Fruit fly (Drosophila melanogaster): ENCODE measurements around the gene Setd3.

The Setd3 gene

dm6 chrX:7001135-7001769, 32.7 kb upstream of the Setd3 start (continued):
- TF ChIP-seq prd (optimal IDR thresholded peaks at IDR 0.05), result no peak
- TF ChIP-seq prd (GFP tag; IDR thresholded peaks at IDR 0.05), result peak; percentile 56
- no peak for TF ChIP-seq Ssrp (tag; optimal IDR thresholded peaks at IDR 0.05)
- TF ChIP-seq dpn (GFP tag; optimal IDR thresholded peaks at IDR 0.05), result peak in 1 of 2 experiments; percentile 24
- TF ChIP-seq CG3847 (GFP tag; IDR thresholded peaks at IDR 0.05), result peak; percentile 44; the same call in 1 of the 2 replicates
- TF ChIP-seq CG11456 (GFP tag; IDR thresholded peaks at IDR 0.05), result peak; percentile 63; the same call in 2 of the 3 replicates
- TF ChIP-seq CoRest (tag; optimal IDR thresholded peaks at IDR 0.05), result peak; percentile 55
- peak; percentile 14 for TF ChIP-seq CG13296 (GFP tag; optimal IDR thresholded peaks at IDR 0.05)
- TF ChIP-seq Usf (GFP tag; optimal IDR thresholded peaks at IDR 0.05), result no peak
- peak; percentile 60 for TF ChIP-seq CG15269 (tag; optimal IDR thresholded peaks at IDR 0.05)
- no peak for TF ChIP-seq sqz (GFP tag; optimal IDR thresholded peaks at IDR 0.05)
- no peak for TF ChIP-seq Dp (GFP tag; optimal IDR thresholded peaks at IDR 0.05)
- peak; percentile 34 for TF ChIP-seq CG1529 (GFP tag; optimal IDR thresholded peaks at IDR 0.05)
- peak; percentile 39 for TF ChIP-seq Spps (tag; optimal IDR thresholded peaks at IDR 0.05)
- peak; percentile 64; the same call in 1 of the 4 replicates for TF ChIP-seq chinmo (GFP tag; IDR thresholded peaks at IDR 0.05; ENCODE audit: partially characterized antibody)
- no peak for TF ChIP-seq Dfd (GFP tag; optimal IDR thresholded peaks at IDR 0.05)
- TF ChIP-seq abd-A (tag; optimal IDR thresholded peaks at IDR 0.05), result no peak
- peak; percentile 70 for TF ChIP-seq row (GFP tag; IDR thresholded peaks at IDR 0.05)
- 0 out of 2 replicates have a peak, but pooled peaks have one; percentile 20 for TF ChIP-seq CG10959 (GFP tag; IDR thresholded peaks at IDR 0.05)
- peak; percentile 61 for TF ChIP-seq HLH3B (GFP tag; IDR thresholded peaks at IDR 0.05)
- TF ChIP-seq Xrp1 (GFP tag; IDR thresholded peaks at IDR 0.05), result peak; percentile 51
- peak; percentile 40 for TF ChIP-seq cwo (GFP tag; optimal IDR thresholded peaks at IDR 0.05)
- no peak for TF ChIP-seq CG8290 (GFP tag; optimal IDR thresholded peaks at IDR 0.05)
- peak; percentile 1 to 9 for TF ChIP-seq CG8290 (tag; optimal IDR thresholded peaks at IDR 0.05)
- TF ChIP-seq CG13894 (tag; optimal IDR thresholded peaks at IDR 0.05), result peak; percentile 44
- TF ChIP-seq Xbp1 (GFP tag; optimal IDR thresholded peaks at IDR 0.05), result peak; percentile 32
- peak; percentile 34 for TF ChIP-seq ems (GFP tag; optimal IDR thresholded peaks at IDR 0.05)
- TF ChIP-seq CG2120 (GFP tag; optimal IDR thresholded peaks at IDR 0.05), result peak; percentile 66
- TF ChIP-seq CG15073 (GFP tag; optimal IDR thresholded peaks at IDR 0.05), result no peak
- peak; percentile 8 for TF ChIP-seq tup (GFP tag; optimal IDR thresholded peaks at IDR 0.05)
- peak; percentile 5 for TF ChIP-seq CHES-1-like (GFP tag; optimal IDR thresholded peaks at IDR 0.05)
- no peak for TF ChIP-seq pfk (GFP tag; optimal IDR thresholded peaks at IDR 0.05)
- TF ChIP-seq Hsf (GFP tag; optimal IDR thresholded peaks at IDR 0.05), result peak; percentile 21
- no peak for TF ChIP-seq tio (GFP tag; optimal IDR thresholded peaks at IDR 0.05)
- TF ChIP-seq cato (GFP tag; optimal IDR thresholded peaks at IDR 0.05; ENCODE audit: borderline replicate concordance), result no peak
- peak; percentile 63 for TF ChIP-seq ranshi (GFP tag; IDR thresholded peaks at IDR 0.05)
- peak; percentile 46 for TF ChIP-seq CG17829 (tag; optimal IDR thresholded peaks at IDR 0.05)
- no peak for TF ChIP-seq CG12219 (GFP tag; optimal IDR thresholded peaks at IDR 0.05)
- peak; percentile 72 for TF ChIP-seq CG2712 (tag; optimal IDR thresholded peaks at IDR 0.05)
- TF ChIP-seq gro (GFP tag; optimal IDR thresholded peaks at IDR 0.05), result no peak
- TF ChIP-seq CG13775 (GFP tag; optimal IDR thresholded peaks at IDR 0.05), result peak; percentile 50
- TF ChIP-seq CG7839 (tag; optimal IDR thresholded peaks at IDR 0.05), result peak; percentile 70
- TF ChIP-seq H2.0 (GFP tag; IDR thresholded peaks at IDR 0.05), result peak; percentile 46; the same call in 1 of the 2 replicates
- peak; percentile 17 for TF ChIP-seq Hand (GFP tag; optimal IDR thresholded peaks at IDR 0.05)
- peak; percentile 30 for TF ChIP-seq dmrt11E (tag; optimal IDR thresholded peaks at IDR 0.05)
- peak; percentile 73 for TF ChIP-seq CG18262 (tag; optimal IDR thresholded peaks at IDR 0.05)
